Fruit fly (Drosophila melanogaster) whole organism: ENCODE data around the gene CG13711.
A peak's percentile ranks its signal among the peaks of the same experiment; 100 is the strongest.

Source experiments
- CG8478 ChIP-seq: fragments of >200 bp; optimal IDR thresholded peaks from 2 replicates; lab custom pipeline; 2018; ENCODE audit warnings: inconsistent platforms
- EcR ChIP-seq, 2 experiments: fragments of >200 bp; optimal IDR thresholded peaks; 2 replicates each; lab custom pipeline; 2017; ENCODE audit warnings: missing biosample characterization in 2 of 2, missing genetic modification characterization in 2 of 2, missing genetic modification reagents in 2 of 2
- pan ChIP-seq: fragments of >200 bp; optimal IDR thresholded peaks from 2 replicates; lab custom pipeline; 2017
- usp ChIP-seq: fragments of >200 bp; optimal IDR thresholded peaks from 2 replicates; lab custom pipeline; 2017; ENCODE audit warnings: missing biosample characterization, missing genetic modification characterization, mixed read lengths

- no peak for TF ChIP-seq pan
- TF ChIP-seq CG8478 (lab: Kevin White, UChicago), result no peak
- no peak for TF ChIP-seq usp (GFP tag; lab: Kevin White, UChicago)
- peak in 1 of 2 experiments; percentile 73 for TF ChIP-seq EcR (GFP tag; optimal IDR thresholded peaks at IDR 0.05; lab: Kevin White, UChicago)
Measured at dm6 chr3L:4747119-4747851, 10.4 kb upstream of the CG13711 start.
